Fruit fly (Drosophila melanogaster): ENCODE data around the gene gammaSnap2.

Gene gammaSnap2

DNA sequence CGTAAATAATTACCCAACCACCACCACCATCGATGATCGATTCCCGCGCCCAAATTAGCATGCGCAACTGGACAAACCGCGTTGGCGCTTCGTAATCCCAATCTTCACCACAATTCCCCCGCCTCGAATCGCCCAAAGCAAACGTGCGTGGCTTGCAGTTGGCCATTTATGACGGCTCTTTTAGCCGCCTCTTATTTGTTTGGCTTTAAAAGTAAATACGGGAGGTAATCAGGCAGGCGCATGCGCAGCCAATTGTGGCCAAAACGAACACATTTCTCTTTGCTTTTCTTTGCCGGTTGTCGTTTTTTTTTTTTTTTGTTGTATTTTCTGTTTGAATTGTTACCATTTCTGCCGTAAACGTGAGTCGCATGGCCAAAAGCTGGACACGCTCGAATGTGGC lies 29.4 kb upstream of the gammaSnap2 start (continued):
- TF ChIP-seq CG10462 (GFP tag; optimal IDR thresholded peaks at IDR 0.05) (no peak), Nf-YB (GFP tag; optimal IDR thresholded peaks at IDR 0.05) (no peak), Doc3 (GFP tag; IDR thresholded peaks at IDR 0.05; ENCODE audit: partially characterized antibody) (no peak), CG17612 (GFP tag; IDR thresholded peaks at IDR 0.05) (no peak), tio (GFP tag; optimal IDR thresholded peaks at IDR 0.05) (no peak), gfzf (GFP tag; optimal IDR thresholded peaks at IDR 0.05) (no peak), CG10366 (GFP tag; IDR thresholded peaks at IDR 0.05) (no peak), CG34422 (GFP tag; IDR thresholded peaks at IDR 0.05) (no peak), Hr51 (GFP tag; optimal IDR thresholded peaks at IDR 0.05) (no peak), ham (GFP tag; IDR thresholded peaks at IDR 0.05) (no peak), Poxn (GFP tag; IDR thresholded peaks at IDR 0.05) (no peak), CG3847 (GFP tag; IDR thresholded peaks at IDR 0.05) (no peak), CG11456 (GFP tag; IDR thresholded peaks at IDR 0.05) (no peak), Scr (GFP tag; IDR thresholded peaks at IDR 0.05; ENCODE audit: partially characterized antibody) (no peak), lab (GFP tag; optimal IDR thresholded peaks at IDR 0.05) (no peak), CG9727 (GFP tag; optimal IDR thresholded peaks at IDR 0.05) (no peak), CG12155 (GFP tag; optimal IDR thresholded peaks at IDR 0.05) (no peak), Mes4 (GFP tag; optimal IDR thresholded peaks at IDR 0.05) (no peak), wek (GFP tag; optimal IDR thresholded peaks at IDR 0.05) (peak; percentile 49), Gug (GFP tag; IDR thresholded peaks at IDR 0.05) (no peak), schlank (tag; optimal IDR thresholded peaks at IDR 0.05) (no peak), Side (GFP tag; optimal IDR thresholded peaks at IDR 0.05) (no peak), dmrt99B (tag; optimal IDR thresholded peaks at IDR 0.05) (peak; percentile 48), CG4360 (GFP tag; IDR thresholded peaks at IDR 0.05) (peak; percentile 53), fd102C (GFP tag; optimal IDR thresholded peaks at IDR 0.05) (no peak), trh (GFP tag; optimal IDR thresholded peaks at IDR 0.05) (no peak), Drgx (GFP tag; IDR thresholded peaks at IDR 0.05) (0 out of 2 replicates have a peak, but pooled peaks have one; percentile 7), Dip3 (GFP tag; optimal IDR thresholded peaks at IDR 0.05) (no peak), CG4328 (GFP tag; optimal IDR thresholded peaks at IDR 0.05) (no peak), kni (GFP tag; optimal IDR thresholded peaks at IDR 0.05) (peak; percentile 95), CG10979 (tag; optimal IDR thresholded peaks at IDR 0.05) (no peak), CG17912 (GFP tag; optimal IDR thresholded peaks at IDR 0.05) (no peak), CG32532 (GFP tag; IDR thresholded peaks at IDR 0.05) (no peak), az2 (GFP tag; optimal IDR thresholded peaks at IDR 0.05) (no peak), ttk (GFP tag; IDR thresholded peaks at IDR 0.05) (no peak), klu (GFP tag; IDR thresholded peaks at IDR 0.05) (no peak), B-H1 (GFP tag; IDR thresholded peaks at IDR 0.05) (no peak), CG1602 (GFP tag; optimal IDR thresholded peaks at IDR 0.05) (no peak), CG12942 (GFP tag; optimal IDR thresholded peaks at IDR 0.05) (no peak), chinmo (GFP tag; IDR thresholded peaks at IDR 0.05; ENCODE audit: partially characterized antibody) (0 out of 4 replicates have a peak, but pooled peaks have one; percentile 48), slou (GFP tag; optimal IDR thresholded peaks at IDR 0.05) (no peak), Oli (tag; optimal IDR thresholded peaks at IDR 0.05) (no peak), CG2129 (GFP tag; IDR thresholded peaks at IDR 0.05; ENCODE audit: partially characterized antibody) (no peak), Adf1 (GFP tag; IDR thresholded peaks at IDR 0.05) (no peak), dpn (GFP tag; optimal IDR thresholded peaks at IDR 0.05) (no peak), Bteb2 (GFP tag; optimal IDR thresholded peaks at IDR 0.05) (no peak), p53 (GFP tag; optimal IDR thresholded peaks at IDR 0.05) (no peak), CG7745 (tag; optimal IDR thresholded peaks at IDR 0.05) (no peak), shn (GFP tag; optimal IDR thresholded peaks at IDR 0.05) (no peak), zen (tag; optimal IDR thresholded peaks at IDR 0.05) (no peak), GATAe (GFP tag; conservative IDR thresholded peaks at IDR 0.05) (no peak), CG1024 (GFP tag; IDR thresholded peaks at IDR 0.05) (peak; percentile 14; the same call in 1 of the 2 replicates)

All from whole organism, embryonic.